Worm (Caenorhabditis elegans) whole organism, L1 larva: ENCODE data around the gene T23E1.1.

Source experiments
- aha-1 ChIP-seq: fragments of 150-350 bp; optimal IDR thresholded peaks from 2 replicates; lab custom pipeline; 2014; ENCODE audit warnings: missing biosample characterization, missing genetic modification characterization
- nhr-12 ChIP-seq: sonication (generic microtip); optimal IDR thresholded peaks from 2 replicates; lab custom pipeline; 2017; ENCODE audit warnings: missing biosample characterization, missing genetic modification characterization
- skn-1 ChIP-seq: fragments of 150-350 bp; optimal IDR thresholded peaks from 2 replicates; lab custom pipeline; 2014; ENCODE audit warnings: missing biosample characterization, missing genetic modification characterization
- tbx-2 ChIP-seq: sonication (generic microtip); optimal IDR thresholded peaks from 2 replicates; lab custom pipeline; 2016; ENCODE audit warnings: missing genetic modification characterization, missing compliant biosample characterization
- unc-130 ChIP-seq: fragments of 150-350 bp; optimal IDR thresholded peaks from 2 replicates; lab custom pipeline; 2017; ENCODE audit warnings: missing biosample characterization, missing genetic modification characterization, inconsistent platforms
- unc-86 ChIP-seq: sonication (generic microtip); optimal IDR thresholded peaks from 2 replicates; lab custom pipeline; 2016; ENCODE audit warnings: missing genetic modification characterization, missing compliant biosample characterization
- ztf-4 ChIP-seq: fragments of 150-350 bp; optimal IDR thresholded peaks from 2 replicates; lab custom pipeline; 2014; ENCODE audit warnings: missing biosample characterization, missing genetic modification characterization

ce11 chrIV:3133099-3133817 is 17.9 kb upstream of the T23E1.1 start, which contains the start of gene mca-3:
- TF ChIP-seq unc-130 (tag; lab: Kevin White, UChicago) (no peak), aha-1 (tag; lab: Kevin White, UChicago) (no peak), unc-86 (tag; lab: Kevin White, UChicago) (no peak), skn-1 (no peak), ztf-4 (tag; lab: Kevin White, UChicago) (no peak), tbx-2 (tag; lab: Kevin White, UChicago) (no peak), nhr-12 (tag; lab: Kevin White, UChicago) (no peak)
